Worm (Caenorhabditis elegans) whole organism, early embryonic: ENCODE measurements around the gene grl-27.
A peak's percentile ranks its signal among the peaks of the same experiment; 100 is the strongest.

Source experiments
- B0310.2 ChIP-seq: sonication (generic microtip); optimal IDR thresholded peaks from 2 replicates; lab custom pipeline; 2016; ENCODE audit warnings: mild to moderate bottlenecking, missing genetic modification characterization, missing compliant biosample characterization
- F13C5.2 ChIP-seq: sonication (generic microtip); optimal IDR thresholded peaks from 2 replicates; lab custom pipeline; 2017; ENCODE audit warnings: mild to moderate bottlenecking, missing genetic modification characterization, inconsistent platforms, missing compliant biosample characterization
- aly-1 ChIP-seq: sonication (generic microtip); optimal IDR thresholded peaks from 2 replicates; lab custom pipeline; 2016; ENCODE audit warnings: missing genetic modification characterization, missing compliant biosample characterization
- ama-1 ChIP-seq: fragments of 150-350 bp; optimal IDR thresholded peaks from 2 replicates; lab custom pipeline; 2014
- ceh-13 ChIP-seq: fragments of 200-800 bp; sonication (Bioruptor generic); optimal IDR thresholded peaks from 2 replicates; lab custom pipeline; 2018; ENCODE audit warnings: mild to moderate bottlenecking, missing genetic modification characterization, missing compliant biosample characterization
- ceh-36 ChIP-seq: sonication (generic microtip); optimal IDR thresholded peaks from 2 replicates; lab custom pipeline; 2016; ENCODE audit warnings: missing genetic modification characterization, inconsistent platforms, missing compliant biosample characterization
- ets-7 ChIP-seq: sonication (generic microtip); optimal IDR thresholded peaks from 2 replicates; lab custom pipeline; 2016; ENCODE audit warnings: missing genotype, missing genetic modification characterization, missing compliant biosample characterization
- flt-1 ChIP-seq: fragments of 200-800 bp; sonication (Bioruptor generic); IDR thresholded peaks from 2 replicates; pipeline ENCODE4 v1.3.6; 2022; ENCODE audit warnings: missing genetic modification characterization, missing compliant biosample characterization
- hmbx-1 ChIP-seq: sonication (generic microtip); optimal IDR thresholded peaks from 2 replicates; lab custom pipeline; 2016; ENCODE audit warnings: mild to moderate bottlenecking, missing genetic modification characterization, missing compliant biosample characterization
- hmg-4 ChIP-seq: fragments of 200-800 bp; sonication (Bioruptor generic); optimal IDR thresholded peaks from 2 replicates; lab custom pipeline; 2018; ENCODE audit warnings: mild to moderate bottlenecking, missing genetic modification characterization, missing compliant biosample characterization
- hnd-1 ChIP-seq: sonication (generic microtip); optimal IDR thresholded peaks from 2 replicates; lab custom pipeline; 2016; ENCODE audit warnings: missing genetic modification characterization, missing compliant biosample characterization
- pes-1 ChIP-seq: fragments of 200-800 bp; sonication (Bioruptor generic); IDR thresholded peaks from 2 replicates; pipeline ENCODE4 v1.3.6; 2022; ENCODE audit warnings: missing genetic modification reagents, missing genetic modification characterization, missing compliant biosample characterization
- scrt-1 ChIP-seq: fragments of 200-800 bp; sonication (Bioruptor generic); IDR thresholded peaks from 2 replicates; pipeline ENCODE4 v1.3.6; 2022; ENCODE audit warnings: missing genetic modification characterization, missing compliant biosample characterization
- sea-1 ChIP-seq: fragments of 200-800 bp; sonication (Bioruptor generic); conservative IDR thresholded peaks from 2 replicates; pipeline ENCODE4 v1.3.6; 2022; ENCODE audit warnings: missing genetic modification characterization, missing compliant biosample characterization
- tbx-11 ChIP-seq: fragments of 200-800 bp; sonication (Bioruptor generic); IDR thresholded peaks from 2 replicates; pipeline ENCODE4 v1.3.6; 2022; ENCODE audit warnings: missing genetic modification characterization, missing compliant biosample characterization
- tbx-37 ChIP-seq: fragments of 200-800 bp; sonication (Bioruptor generic); conservative IDR thresholded peaks from 2 replicates; pipeline ENCODE4 v1.3.6; 2022; ENCODE audit warnings: missing genetic modification reagents, missing genetic modification characterization, missing compliant biosample characterization
- tra-4 ChIP-seq: sonication (generic microtip); optimal IDR thresholded peaks from 2 replicates; lab custom pipeline; 2017; ENCODE audit warnings: missing genetic modification characterization, missing compliant biosample characterization

The grl-27 gene

DNA sequence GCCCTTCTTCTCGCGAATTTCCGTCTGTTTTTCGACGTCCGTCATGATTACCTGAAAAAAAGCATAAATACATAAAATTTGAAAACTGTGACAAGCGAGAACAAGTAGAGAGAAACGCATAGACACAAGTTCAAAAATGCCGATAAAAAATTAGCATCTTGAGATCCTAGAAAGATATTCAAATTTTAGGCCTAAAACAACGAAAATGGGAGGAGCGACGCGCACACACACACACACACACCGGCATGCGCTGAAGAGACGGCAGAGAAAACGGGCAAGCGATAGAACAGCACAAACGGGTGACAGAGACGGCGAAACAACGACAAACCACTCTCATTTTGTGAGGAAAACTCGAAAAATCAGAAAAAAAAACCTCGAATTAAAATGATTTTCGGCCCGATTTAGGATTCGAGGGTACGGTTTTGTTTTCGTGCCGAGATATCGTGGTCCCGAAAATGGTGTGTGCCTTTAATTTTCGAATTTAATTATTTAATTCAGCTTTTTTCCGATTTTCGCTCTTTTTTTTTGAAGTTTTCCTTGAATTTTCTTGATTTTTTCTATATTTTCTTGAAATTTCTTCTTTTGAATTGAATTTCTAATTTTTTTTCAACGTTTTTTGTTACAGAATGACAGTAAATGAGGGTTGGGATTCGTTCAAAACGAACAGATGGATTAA is 10.5 kb upstream of the grl-27 start, which contains the start of the genes rpl-11.1 and T22F3.2:
Gene rpl-11.1 (minus strand): TSS at position 51 of the 676 bp plus-strand sequence.
Gene T22F3.2 (plus strand): TSS at position 626 of the 676 bp plus-strand sequence.
- TF ChIP-seq scrt-1 (GFP tag; lab: Robert Waterston, UW) (no peak), hmg-4 (GFP tag; lab: Kevin White, UChicago) (peak; percentile 6)

ce11 chrV:3585011-3585410 is 9.4 kb upstream of the grl-27 start:
- TF ChIP-seq flt-1 (GFP tag; lab: Robert Waterston, UW), result no peak
- no peak for TF ChIP-seq ceh-13 (GFP tag; lab: Kevin White, UChicago)
- TF ChIP-seq ceh-36 (tag; lab: Kevin White, UChicago), result no peak
- no peak for TF ChIP-seq tbx-11
- no peak for TF ChIP-seq scrt-1 (GFP tag; lab: Robert Waterston, UW)
- no peak for TF ChIP-seq B0310.2 (tag; lab: Kevin White, UChicago)
- TF ChIP-seq tra-4 (tag; lab: Kevin White, UChicago), result no peak
- TF ChIP-seq hmbx-1 (tag; lab: Kevin White, UChicago), result no peak
- no peak for TF ChIP-seq ets-7 (tag; lab: Kevin White, UChicago)
- TF ChIP-seq sea-1, result no peak
- no peak for TF ChIP-seq aly-1 (tag; lab: Kevin White, UChicago)
- no peak for TF ChIP-seq pes-1 (GFP tag; lab: Robert Waterston, UW)
- no peak for TF ChIP-seq hnd-1

ce11 chrV:3583622-3584021 is 8.0 kb upstream of the grl-27 start:
- TF ChIP-seq hmbx-1 (tag; lab: Kevin White, UChicago) (no peak), hmg-4 (GFP tag; lab: Kevin White, UChicago) (no peak), scrt-1 (GFP tag; lab: Robert Waterston, UW) (no peak), B0310.2 (tag; lab: Kevin White, UChicago) (no peak), ets-7 (tag; lab: Kevin White, UChicago) (no peak), pes-1 (GFP tag; lab: Robert Waterston, UW) (no peak), ama-1 (lab: Kevin White, UChicago) (no peak), F13C5.2 (tag; lab: Kevin White, UChicago) (no peak), sea-1 (no peak), ceh-13 (GFP tag; lab: Kevin White, UChicago) (no peak)

DNA sequence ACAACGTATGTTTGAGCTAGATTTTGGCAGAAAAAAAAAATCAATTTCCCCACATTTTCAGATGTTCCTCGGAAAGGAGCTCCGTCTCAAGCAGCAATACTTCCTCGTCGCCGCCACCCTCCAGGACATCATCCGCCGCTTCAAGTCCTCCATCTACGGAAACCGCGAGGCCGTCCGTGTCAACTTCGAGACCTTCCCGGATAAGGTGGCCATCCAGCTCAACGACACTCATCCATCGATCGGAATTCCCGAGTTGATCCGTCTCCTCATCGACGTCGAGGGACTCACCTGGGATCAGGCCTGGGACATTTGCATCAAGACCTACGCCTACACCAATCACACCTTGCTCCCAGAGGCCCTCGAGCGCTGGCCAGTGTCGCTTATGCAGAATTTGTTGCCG is 7.0 kb upstream of the grl-27 start:
- TF ChIP-seq hmg-4 (GFP tag; lab: Kevin White, UChicago) (no peak), hmbx-1 (tag; lab: Kevin White, UChicago) (no peak), pes-1 (GFP tag; lab: Robert Waterston, UW) (no peak), tbx-11 (no peak), aly-1 (tag; lab: Kevin White, UChicago) (no peak), tra-4 (tag; lab: Kevin White, UChicago) (no peak), ceh-36 (tag; lab: Kevin White, UChicago) (no peak), ceh-13 (GFP tag; lab: Kevin White, UChicago) (no peak), tbx-37 (GFP tag; lab: Robert Waterston, UW) (no peak), ama-1 (lab: Kevin White, UChicago) (no peak), sea-1 (no peak), ets-7 (tag; lab: Kevin White, UChicago) (no peak), flt-1 (GFP tag; lab: Robert Waterston, UW) (no peak), hnd-1 (no peak)

DNA sequence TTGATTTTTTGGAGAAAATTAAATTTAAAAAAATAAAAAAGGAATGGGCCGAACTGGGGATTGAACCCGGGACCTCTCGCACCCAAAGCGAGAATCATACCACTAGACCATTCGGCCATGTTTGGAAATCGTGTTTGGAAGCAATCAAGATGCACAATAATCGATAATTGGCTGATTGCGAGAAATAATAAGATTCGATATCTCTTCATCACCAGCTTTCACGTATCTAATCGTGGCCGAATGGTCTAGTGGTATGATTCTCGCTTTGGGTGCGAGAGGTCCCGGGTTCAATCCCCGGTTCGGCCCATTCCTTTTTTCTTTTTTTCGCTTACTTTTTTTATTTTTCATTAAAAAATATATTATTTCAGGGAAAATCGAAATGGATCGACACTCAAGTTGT is 6.4 kb upstream of the grl-27 start:
- no peak for TF ChIP-seq hmbx-1 (tag; lab: Kevin White, UChicago)
- TF ChIP-seq pes-1 (GFP tag; lab: Robert Waterston, UW), result 0 out of 2 replicates have a peak, but pooled peaks have one; percentile 9

DNA sequence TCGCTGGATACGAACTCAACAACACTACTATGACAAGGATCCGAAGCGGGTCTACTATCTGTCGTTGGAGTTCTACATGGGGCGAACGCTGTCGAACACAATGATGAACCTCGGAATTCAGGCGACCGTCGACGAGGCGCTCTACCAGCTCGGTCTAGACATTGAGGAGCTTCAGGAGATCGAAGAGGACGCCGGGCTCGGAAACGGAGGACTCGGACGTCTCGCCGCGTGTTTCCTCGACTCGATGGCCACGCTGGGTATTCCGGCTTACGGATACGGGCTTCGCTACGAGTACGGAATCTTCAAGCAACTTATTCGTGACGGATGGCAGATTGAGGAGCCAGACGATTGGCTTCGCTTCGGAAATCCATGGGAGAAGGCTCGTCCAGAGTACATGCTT is 6.0 kb upstream of the grl-27 start:
- TF ChIP-seq tra-4 (tag; lab: Kevin White, UChicago), result no peak
- no peak for TF ChIP-seq hmbx-1 (tag; lab: Kevin White, UChicago)
- no peak for TF ChIP-seq F13C5.2 (tag; lab: Kevin White, UChicago)
- TF ChIP-seq aly-1 (tag; lab: Kevin White, UChicago), result no peak
- TF ChIP-seq ama-1 (lab: Kevin White, UChicago), result no peak
- TF ChIP-seq hmg-4 (GFP tag; lab: Kevin White, UChicago), result no peak
- TF ChIP-seq tbx-11, result no peak
- no peak for TF ChIP-seq ceh-13 (GFP tag; lab: Kevin White, UChicago)
- TF ChIP-seq ceh-36 (tag; lab: Kevin White, UChicago), result no peak
- TF ChIP-seq pes-1 (GFP tag; lab: Robert Waterston, UW), result no peak

- no peak for TF ChIP-seq tra-4 (tag; lab: Kevin White, UChicago)
These were observed 5.4 kb upstream of the grl-27 start for ce11 chrV:3581034-3581433.

ce11 chrV:3580385-3580784 is 4.7 kb upstream of the grl-27 start:
- TF ChIP-seq scrt-1 (GFP tag; lab: Robert Waterston, UW), result no peak
- TF ChIP-seq ceh-13 (GFP tag; lab: Kevin White, UChicago), result no peak
- TF ChIP-seq aly-1 (tag; lab: Kevin White, UChicago), result no peak
- no peak for TF ChIP-seq ets-7 (tag; lab: Kevin White, UChicago)
- no peak for TF ChIP-seq pes-1 (GFP tag; lab: Robert Waterston, UW)
- no peak for TF ChIP-seq ceh-36 (tag; lab: Kevin White, UChicago)
- TF ChIP-seq hmbx-1 (tag; lab: Kevin White, UChicago), result no peak
- TF ChIP-seq F13C5.2 (tag; lab: Kevin White, UChicago), result no peak
- no peak for TF ChIP-seq hnd-1
- no peak for TF ChIP-seq tbx-37 (GFP tag; lab: Robert Waterston, UW)
- TF ChIP-seq hmg-4 (GFP tag; lab: Kevin White, UChicago), result no peak
- TF ChIP-seq sea-1, result no peak
- TF ChIP-seq tra-4 (tag; lab: Kevin White, UChicago), result no peak
- no peak for TF ChIP-seq B0310.2 (tag; lab: Kevin White, UChicago)
- no peak for TF ChIP-seq ama-1 (lab: Kevin White, UChicago)
- no peak for TF ChIP-seq flt-1 (GFP tag; lab: Robert Waterston, UW)
